Fruit fly (Drosophila melanogaster) whole organism, wandering third instar larva: ENCODE results near the gene CG14668.
A peak's percentile ranks its signal among the peaks of the same experiment; 100 is the strongest.

Experiments used
- Abd-B ChIP-seq: fragments of >200 bp; optimal IDR thresholded peaks from 2 replicates; lab custom pipeline; 2017; ENCODE audit warnings: missing biosample characterization, missing genetic modification characterization
- CG32264 ChIP-seq: fragments of 200-800 bp; sonication (Bioruptor generic); optimal IDR thresholded peaks from 2 replicates; lab custom pipeline; 2016; ENCODE audit warnings: missing biosample characterization, missing genetic modification characterization
- CG9705 ChIP-seq: fragments of 200-800 bp; sonication (Bioruptor generic); optimal IDR thresholded peaks from 2 replicates; lab custom pipeline; 2018; ENCODE audit warnings: missing biosample characterization, mild to moderate bottlenecking, missing genetic modification characterization
- Dfd ChIP-seq: fragments of >200 bp; optimal IDR thresholded peaks from 2 replicates; lab custom pipeline; 2017; ENCODE audit warnings: missing biosample characterization, missing genetic modification characterization
- Dif ChIP-seq: fragments of 200-275, 200-300 bp; sonication (Bioruptor generic); optimal IDR thresholded peaks from 2 replicates; lab custom pipeline; 2018; ENCODE audit warnings: missing biosample characterization, missing genetic modification characterization; ENCODE audit not compliant: partially characterized antibody
- GATAd ChIP-seq: sonication (Bioruptor generic); optimal IDR thresholded peaks from 2 replicates; lab custom pipeline; 2016; ENCODE audit warnings: missing biosample characterization, missing genetic modification characterization
- HLH106 ChIP-seq: fragments of 200-800 bp; optimal IDR thresholded peaks from 3 replicates; lab custom pipeline; 2019; ENCODE audit warnings: missing biosample characterization, mild to moderate bottlenecking, missing genetic modification characterization, moderate library complexity
- Hr78 ChIP-seq: fragments of >200 bp; optimal IDR thresholded peaks from 2 replicates; lab custom pipeline; 2017; ENCODE audit warnings: missing biosample characterization, missing genetic modification characterization
- Hr83 ChIP-seq: fragments of 200-300 bp; sonication (Bioruptor generic); optimal IDR thresholded peaks from 2 replicates; lab custom pipeline; 2016; ENCODE audit warnings: missing biosample characterization, mild to moderate bottlenecking, missing genetic modification characterization, moderate library complexity; ENCODE audit not compliant: poor library complexity, severe bottlenecking
- Jra ChIP-seq: sonication (Bioruptor generic); optimal IDR thresholded peaks from 2 replicates; lab custom pipeline; 2016; ENCODE audit warnings: missing biosample characterization, missing genetic modification characterization
- Mio ChIP-seq: sonication (Bioruptor generic); optimal IDR thresholded peaks from 2 replicates; lab custom pipeline; 2016; ENCODE audit warnings: missing biosample characterization, missing genetic modification characterization
- N ChIP-seq: fragments of >200 bp; optimal IDR thresholded peaks from 2 replicates; lab custom pipeline; 2018; ENCODE audit warnings: missing biosample characterization, missing external identifiers, missing genetic modification characterization
- OdsH ChIP-seq: fragments of 200-800 bp; sonication (Bioruptor generic); optimal IDR thresholded peaks from 2 replicates; lab custom pipeline; 2016; ENCODE audit warnings: missing biosample characterization, mild to moderate bottlenecking, missing genetic modification characterization
- Rel ChIP-seq, 2 experiments: fragments of 200-800 bp; sonication (Bioruptor generic) in 1 of 2; optimal IDR thresholded peaks; 2 replicates in 1 of 2; 3 replicates in 1 of 2; lab custom pipeline; 2016 to 2019; ENCODE audit warnings: mild to moderate bottlenecking in 2 of 2, missing biosample characterization in 2 of 2, missing genetic modification characterization in 2 of 2, moderate library complexity in 1 of 2
- Sp1 ChIP-seq: fragments of 200-800 bp; sonication (Bioruptor generic); optimal IDR thresholded peaks from 3 replicates; lab custom pipeline; 2019; ENCODE audit warnings: missing biosample characterization, mild to moderate bottlenecking, missing genetic modification characterization, moderate library complexity
- br ChIP-seq: fragments of 200-800 bp; sonication (Bioruptor generic); optimal IDR thresholded peaks from 2 replicates; lab custom pipeline; 2016; ENCODE audit warnings: missing biosample characterization, missing genetic modification characterization
- dl ChIP-seq, 2 experiments: fragments of 175-275, 200-275 bp in 1 of 2; fragments of 200-275 bp in 1 of 2; sonication (Bioruptor generic); optimal IDR thresholded peaks; lab custom pipeline; 2018; ENCODE audit warnings: mild to moderate bottlenecking in 2 of 2, missing biosample characterization in 2 of 2, missing genetic modification characterization in 2 of 2, moderate library complexity in 2 of 2; ENCODE audit not compliant: partially characterized antibody in 2 of 2, insufficient read depth in 1 of 2
- dmrt93B ChIP-seq: fragments of 200-800 bp; sonication (Bioruptor generic); optimal IDR thresholded peaks from 2 replicates; lab custom pipeline; 2018; ENCODE audit warnings: missing biosample characterization, mild to moderate bottlenecking, missing genetic modification characterization
- dsf ChIP-seq: sonication (Bioruptor generic); optimal IDR thresholded peaks from 2 replicates; lab custom pipeline; 2016; ENCODE audit warnings: missing biosample characterization, missing genetic modification characterization, borderline replicate concordance
- ey ChIP-seq: fragments of 200-800 bp; sonication (Bioruptor generic); optimal IDR thresholded peaks from 2 replicates; lab custom pipeline; 2016; ENCODE audit warnings: missing biosample characterization, missing genetic modification characterization
- foxo ChIP-seq, 2 experiments: fragments of 200-800 bp; sonication (Bioruptor generic); optimal IDR thresholded peaks; 2 replicates in 1 of 2; 3 replicates in 1 of 2; lab custom pipeline; 2016 to 2017; ENCODE audit warnings: missing biosample characterization in 2 of 2, missing genetic modification characterization in 2 of 2
- fru ChIP-seq: fragments of 200-800 bp; sonication (Bioruptor generic); optimal IDR thresholded peaks from 3 replicates; lab custom pipeline; 2016; ENCODE audit warnings: missing biosample characterization, mild to moderate bottlenecking, missing genetic modification characterization
- jim ChIP-seq: fragments of 175-275, 200-325 bp; sonication (Bioruptor generic); optimal IDR thresholded peaks from 2 replicates; lab custom pipeline; 2016; ENCODE audit warnings: missing biosample characterization, mild to moderate bottlenecking, missing genetic modification characterization
- lola ChIP-seq: fragments of >200 bp; optimal IDR thresholded peaks from 2 replicates; lab custom pipeline; 2017; ENCODE audit warnings: missing biosample characterization, missing genetic modification characterization
- psq ChIP-seq: fragments of 200-800 bp; sonication (Bioruptor generic); optimal IDR thresholded peaks from 3 replicates; lab custom pipeline; 2017; ENCODE audit warnings: missing biosample characterization, mild to moderate bottlenecking, missing genetic modification characterization, moderate library complexity
- rgr ChIP-seq: fragments of 200-800 bp; sonication (Bioruptor generic); optimal IDR thresholded peaks from 3 replicates; lab custom pipeline; 2016; ENCODE audit warnings: missing biosample characterization, mild to moderate bottlenecking, missing genetic modification characterization
- sv ChIP-seq: fragments of 200-800 bp; sonication (Bioruptor generic); optimal IDR thresholded peaks from 3 replicates; lab custom pipeline; 2016; ENCODE audit warnings: missing biosample characterization, missing genetic modification characterization
- tai ChIP-seq: sonication (Bioruptor generic); optimal IDR thresholded peaks from 2 replicates; lab custom pipeline; 2016; ENCODE audit warnings: missing biosample characterization, missing genetic modification characterization
- usp ChIP-seq: fragments of >200 bp; optimal IDR thresholded peaks from 2 replicates; lab custom pipeline; 2017; ENCODE audit warnings: missing biosample characterization, missing genetic modification characterization
- woc ChIP-seq: sonication (Bioruptor generic); optimal IDR thresholded peaks from 2 replicates; lab custom pipeline; 2016; ENCODE audit warnings: missing biosample characterization, mild to moderate bottlenecking, missing genetic modification characterization

CG14668 gene

dm6 chr3R:5389435-5389834 lies 2.0 kb upstream of the CG14668 start:
- TF ChIP-seq jim (no peak), dl (GFP tag; optimal IDR thresholded peaks at IDR 0.05; lab: Kevin White, UChicago; ENCODE audit: insufficient read depth in 1 of 2, partially characterized antibody in 2 of 2) (no peak), HLH106 (tag; lab: Kevin White, UChicago) (no peak), CG9705 (GFP tag; lab: Kevin White, UChicago) (no peak), Hr83 (GFP tag; lab: Kevin White, UChicago) (no peak), Dfd (GFP tag; lab: Kevin White, UChicago) (no peak), Dif (GFP tag; lab: Kevin White, UChicago) (no peak), woc (GFP tag; lab: Kevin White, UChicago) (no peak), Rel (GFP tag; optimal IDR thresholded peaks at IDR 0.05; lab: Kevin White, UChicago) (no peak), Rel (tag; optimal IDR thresholded peaks at IDR 0.05; lab: Kevin White, UChicago) (no peak), usp (GFP tag; lab: Kevin White, UChicago) (no peak), CG32264 (GFP tag; lab: Kevin White, UChicago) (no peak), Jra (no peak), fru (GFP tag; lab: Kevin White, UChicago) (no peak), ey (GFP tag; lab: Kevin White, UChicago) (no peak), tai (GFP tag; lab: Kevin White, UChicago) (no peak), dsf (no peak), lola (no peak)

DNA sequence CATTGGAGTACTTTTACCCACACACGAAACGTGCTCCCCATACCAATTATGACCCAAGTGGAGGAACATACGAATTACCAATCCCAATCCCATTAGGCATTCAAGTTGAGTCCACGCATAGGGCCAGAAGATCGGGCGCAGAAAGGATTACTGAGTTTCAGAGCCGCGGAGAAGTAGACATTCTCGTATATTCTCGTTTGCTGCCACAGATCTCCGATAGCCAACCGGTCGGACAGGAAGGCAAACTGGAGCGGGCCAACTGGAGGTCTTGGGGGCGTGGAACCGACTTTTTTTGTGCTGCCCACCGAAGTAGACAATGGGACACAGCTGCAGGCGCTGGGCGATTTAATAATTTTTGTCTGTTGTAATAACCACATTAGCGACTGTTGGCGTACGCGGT lies 1.6 kb upstream of the CG14668 start:
- no peak for TF ChIP-seq sv
- TF ChIP-seq foxo (GFP tag; optimal IDR thresholded peaks at IDR 0.05; lab: Kevin White, UChicago), result no peak
- TF ChIP-seq fru (GFP tag; lab: Kevin White, UChicago), result no peak
- no peak for TF ChIP-seq psq (GFP tag; lab: Kevin White, UChicago)
- TF ChIP-seq Dfd (GFP tag; lab: Kevin White, UChicago), result no peak
- no peak for TF ChIP-seq dl (GFP tag; optimal IDR thresholded peaks at IDR 0.05; lab: Kevin White, UChicago; ENCODE audit: insufficient read depth in 1 of 2, partially characterized antibody in 2 of 2)
- no peak for TF ChIP-seq Hr78 (GFP tag; lab: Kevin White, UChicago)
- no peak for TF ChIP-seq rgr (GFP tag; lab: Kevin White, UChicago)
- TF ChIP-seq Rel (GFP tag; optimal IDR thresholded peaks at IDR 0.05; lab: Kevin White, UChicago), result no peak
- no peak for TF ChIP-seq Rel (tag; optimal IDR thresholded peaks at IDR 0.05; lab: Kevin White, UChicago)

DNA sequence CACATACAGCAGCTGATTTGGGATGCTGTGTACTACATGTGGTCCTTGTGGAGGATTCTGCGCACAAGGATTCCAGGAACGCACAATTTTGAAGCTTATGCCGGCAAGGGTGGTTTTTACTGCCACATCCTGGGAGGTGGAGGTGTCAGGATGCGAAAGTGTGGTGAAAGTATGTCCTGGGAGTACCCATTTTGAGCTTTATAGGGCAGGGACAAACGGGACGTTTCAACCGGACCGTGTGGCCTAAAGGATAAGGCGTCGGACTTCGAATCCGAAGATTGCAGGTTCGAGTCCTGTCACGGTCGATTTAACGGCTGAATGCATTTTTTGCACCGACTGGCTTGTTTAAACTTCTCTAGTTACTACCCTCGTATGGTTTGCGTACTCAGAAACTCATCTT lies 532 bp upstream of the CG14668 start:
- TF ChIP-seq foxo (GFP tag; optimal IDR thresholded peaks at IDR 0.05; lab: Kevin White, UChicago), result no peak
- TF ChIP-seq OdsH (GFP tag; lab: Kevin White, UChicago), result no peak
- TF ChIP-seq Dif (GFP tag; lab: Kevin White, UChicago), result no peak
- no peak for TF ChIP-seq br (GFP tag; lab: Kevin White, UChicago)
- TF ChIP-seq Rel (GFP tag; optimal IDR thresholded peaks at IDR 0.05; lab: Kevin White, UChicago), result no peak
- no peak for TF ChIP-seq Rel (tag; optimal IDR thresholded peaks at IDR 0.05; lab: Kevin White, UChicago)
- no peak for TF ChIP-seq Sp1 (GFP tag; lab: Kevin White, UChicago)
- TF ChIP-seq Hr83 (GFP tag; lab: Kevin White, UChicago), result no peak
- TF ChIP-seq dsf, result no peak
- no peak for TF ChIP-seq dl (GFP tag; optimal IDR thresholded peaks at IDR 0.05; lab: Kevin White, UChicago; ENCODE audit: insufficient read depth in 1 of 2, partially characterized antibody in 2 of 2)
- no peak for TF ChIP-seq N (GFP tag; lab: Kevin White, UChicago)
- TF ChIP-seq tai (GFP tag; lab: Kevin White, UChicago), result no peak
- no peak for TF ChIP-seq Hr78 (GFP tag; lab: Kevin White, UChicago)
- TF ChIP-seq GATAd (GFP tag; lab: Kevin White, UChicago), result no peak
- TF ChIP-seq lola, result no peak

DNA sequence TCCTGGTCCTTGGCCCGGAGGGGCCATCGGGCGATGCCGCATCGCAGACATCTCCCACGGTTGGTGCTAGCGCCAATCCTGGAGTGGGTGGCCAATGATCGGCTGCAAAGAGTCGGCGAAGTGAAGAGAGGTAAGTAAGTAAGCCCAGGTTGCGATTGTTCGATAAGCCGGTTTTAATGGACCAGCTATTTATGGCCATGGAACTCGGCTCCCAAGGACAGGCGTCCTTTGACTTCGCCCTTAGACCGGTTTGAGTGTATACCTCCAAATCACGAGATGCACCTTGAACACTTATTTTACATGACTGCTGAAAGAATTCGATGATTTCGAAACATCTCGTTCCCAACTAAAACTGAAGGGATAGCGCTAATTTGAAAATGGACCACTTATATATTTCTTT lies 1.7 kb downstream of the CG14668 start:
- no peak for TF ChIP-seq dl (GFP tag; optimal IDR thresholded peaks at IDR 0.05; lab: Kevin White, UChicago; ENCODE audit: insufficient read depth in 1 of 2, partially characterized antibody in 2 of 2)
- peak; percentile 14 for TF ChIP-seq fru (GFP tag; lab: Kevin White, UChicago)
- TF ChIP-seq, all 38 proteins: peak for 1

- no peak for TF ChIP-seq Abd-B
- TF ChIP-seq N (GFP tag; lab: Kevin White, UChicago), result no peak
- TF ChIP-seq jim, result no peak
- TF ChIP-seq psq (GFP tag; lab: Kevin White, UChicago), result no peak
- TF ChIP-seq Dfd (GFP tag; lab: Kevin White, UChicago), result no peak
- no peak for TF ChIP-seq dmrt93B
- no peak for TF ChIP-seq usp (GFP tag; lab: Kevin White, UChicago)
- TF ChIP-seq lola, result no peak
- no peak for TF ChIP-seq CG9705 (GFP tag; lab: Kevin White, UChicago)
- no peak for TF ChIP-seq fru (GFP tag; lab: Kevin White, UChicago)
- no peak for TF ChIP-seq Sp1 (GFP tag; lab: Kevin White, UChicago)
- no peak for TF ChIP-seq Mio (GFP tag; lab: Kevin White, UChicago)
These were observed 10.9 kb downstream of the CG14668 start, which contains the start of gene 7B2 for dm6 chr3R:5376612-5377011. TSS of gene 7B2 (plus strand) at chr3R:5376780.
